Fruit fly (Drosophila melanogaster): ENCODE data around the gene CG14312.

DNA sequence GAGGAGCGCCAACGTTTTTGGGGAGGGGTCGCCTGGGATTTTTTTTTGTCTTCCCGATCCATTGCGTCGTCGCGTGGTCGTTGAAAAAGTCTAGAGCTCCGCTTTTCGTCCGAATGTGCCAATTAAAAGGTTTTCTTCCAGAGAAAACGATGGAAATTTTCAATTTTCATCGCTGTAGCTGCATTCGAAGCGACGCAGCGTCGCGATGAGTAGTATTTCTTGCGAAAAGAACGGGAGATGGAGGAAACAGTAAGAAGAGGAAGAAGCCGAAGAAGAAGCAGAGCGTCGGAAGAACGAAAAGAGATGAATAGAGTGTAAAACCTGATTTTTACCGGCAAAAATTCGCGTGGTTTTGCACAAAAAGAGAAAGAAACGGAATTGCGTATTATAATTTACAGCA is 40.3 kb downstream of the CG14312 start:
- TF ChIP-seq CG8478 (optimal IDR thresholded peaks at IDR 0.05) (no peak), tgo (GFP tag; IDR thresholded peaks at IDR 0.05) (no peak)
